Worm (Caenorhabditis elegans) whole organism, L2 larva: ENCODE data around the gene C37C3.1.

Experiments
- ceh-16 ChIP-seq: fragments of 150-350 bp; optimal IDR thresholded peaks from 2 replicates; lab custom pipeline; 2014; ENCODE audit warnings: missing biosample characterization, missing genetic modification characterization
- ceh-82 ChIP-seq: fragments of 150-350 bp; optimal IDR thresholded peaks from 2 replicates; lab custom pipeline; 2014; ENCODE audit warnings: missing biosample characterization, missing genetic modification characterization
- lin-11 ChIP-seq: fragments of 150-350 bp; sonication (generic microtip); optimal IDR thresholded peaks from 2 replicates; lab custom pipeline; 2014; ENCODE audit warnings: missing biosample characterization, missing genetic modification characterization, inconsistent platforms, mixed read lengths
- nhr-237 ChIP-seq: fragments of 150-350 bp; optimal IDR thresholded peaks from 2 replicates; lab custom pipeline; 2014; ENCODE audit warnings: missing biosample characterization, missing genetic modification characterization
- unc-62 ChIP-seq: fragments of 150-350 bp; optimal IDR thresholded peaks from 2 replicates; lab custom pipeline; 2014; ENCODE audit warnings: missing biosample characterization, missing genetic modification reagents, missing genetic modification characterization

DNA sequence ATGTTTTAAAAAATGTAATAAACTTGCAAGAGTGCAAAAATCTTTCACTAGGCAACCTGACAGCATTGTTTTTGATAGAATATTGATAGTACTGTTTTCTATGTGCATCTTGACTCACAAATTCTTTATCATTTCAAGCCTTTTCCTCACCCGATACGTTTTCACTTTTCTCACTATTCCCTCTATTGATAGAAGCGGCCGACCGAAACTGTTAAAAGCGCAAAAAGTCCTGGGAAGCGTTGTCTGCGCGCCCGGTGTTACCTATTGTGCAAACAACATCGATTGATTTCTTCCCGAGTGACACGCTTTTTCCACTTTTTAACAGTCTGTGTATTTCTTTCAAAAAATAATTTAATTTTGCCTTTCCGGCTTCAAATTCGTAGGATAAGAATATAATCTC is 30.3 kb downstream of the C37C3.1 start:
- TF ChIP-seq ceh-16, result no peak
- no peak for TF ChIP-seq unc-62
- TF ChIP-seq lin-11 (tag; lab: Kevin White, UChicago), result no peak
- no peak for TF ChIP-seq nhr-237 (tag; lab: Kevin White, UChicago)
- TF ChIP-seq ceh-82 (tag; lab: Kevin White, UChicago), result no peak
